Fruit fly (Drosophila melanogaster): ENCODE data around the gene Dlip1.

- TF ChIP-seq CG7101 (tag; optimal IDR thresholded peaks at IDR 0.05) (no peak), ovo (GFP tag; optimal IDR thresholded peaks at IDR 0.05) (no peak), tj (GFP tag; optimal IDR thresholded peaks at IDR 0.05) (no peak), CG11617 (GFP tag; optimal IDR thresholded peaks at IDR 0.05) (no peak), toe (GFP tag; optimal IDR thresholded peaks at IDR 0.05) (no peak), CG7045 (GFP tag; optimal IDR thresholded peaks at IDR 0.05) (no peak)
These were observed 32.9 kb downstream of the Dlip1 start, which contains the start of gene CG12057 for dm6 chrX:9191357-9191756.
